Worm (Caenorhabditis elegans) whole organism, L3 larva: ENCODE data around the gene C16C4.1.

ENCODE experiments used
- ZK546.5 ChIP-seq: sonication (generic microtip); optimal IDR thresholded peaks from 2 replicates; lab custom pipeline; 2017; ENCODE audit warnings: missing biosample characterization, missing genetic modification characterization
- egl-27 ChIP-seq: sonication (generic microtip); optimal IDR thresholded peaks from 4 replicates; lab custom pipeline; 2017; ENCODE audit warnings: missing biosample characterization, missing genetic modification reagents, missing genetic modification characterization
- egl-5 ChIP-seq: fragments of 150-350 bp; optimal IDR thresholded peaks from 2 replicates; lab custom pipeline; 2017; ENCODE audit warnings: missing biosample characterization, missing genetic modification reagents, missing genetic modification characterization, inconsistent platforms
- fos-1 ChIP-seq: fragments of 150-350 bp; optimal IDR thresholded peaks from 2 replicates; lab custom pipeline; 2014; ENCODE audit warnings: missing biosample characterization, missing genetic modification characterization
- mdl-1 ChIP-seq: fragments of 150-350 bp; optimal IDR thresholded peaks from 2 replicates; lab custom pipeline; 2014; ENCODE audit warnings: missing biosample characterization, missing genetic modification characterization
- nhr-11 ChIP-seq: fragments of 150-350 bp; optimal IDR thresholded peaks from 2 replicates; lab custom pipeline; 2014; ENCODE audit warnings: missing biosample characterization, missing genetic modification characterization
- nhr-23 ChIP-seq: fragments of 150-350 bp; optimal IDR thresholded peaks from 2 replicates; lab custom pipeline; 2014; ENCODE audit warnings: missing biosample characterization, missing genetic modification reagents, missing genetic modification characterization
- nhr-237 ChIP-seq: fragments of 150-350 bp; optimal IDR thresholded peaks from 2 replicates; lab custom pipeline; 2014; ENCODE audit warnings: missing biosample characterization, missing genetic modification characterization
- nhr-25 ChIP-seq: sonication (generic microtip); optimal IDR thresholded peaks from 2 replicates; lab custom pipeline; 2017; ENCODE audit warnings: missing biosample characterization, missing genetic modification characterization
- snpc-4 ChIP-seq: fragments of 150-350 bp; optimal IDR thresholded peaks from 2 replicates; lab custom pipeline; 2014; ENCODE audit warnings: missing biosample characterization, missing genetic modification characterization
- ztf-4 ChIP-seq: fragments of 150-350 bp; optimal IDR thresholded peaks from 2 replicates; lab custom pipeline; 2014; ENCODE audit warnings: missing biosample characterization, missing genetic modification characterization

- TF ChIP-seq nhr-25 (no peak), nhr-23 (tag; lab: Kevin White, UChicago) (no peak), ZK546.5 (tag; lab: Kevin White, UChicago) (no peak), egl-5 (no peak), nhr-11 (no peak), mdl-1 (tag; lab: Kevin White, UChicago) (no peak), fos-1 (tag; lab: Kevin White, UChicago) (no peak), nhr-237 (tag; lab: Kevin White, UChicago) (no peak), snpc-4 (tag; lab: Kevin White, UChicago) (no peak), ztf-4 (tag; lab: Kevin White, UChicago) (no peak), egl-27 (tag; lab: Kevin White, UChicago) (no peak)
These were observed 28.2 kb upstream of the C16C4.1 start, which contains the start of gene math-15 for ce11 chrII:1865683-1866431.
